Fruit fly (Drosophila melanogaster) whole organism, embryonic: ENCODE results near the gene CG34039.

Experiments used
- Atf-2 ChIP-seq: fragments of 200-800 bp; sonication (Bioruptor generic); optimal IDR thresholded peaks from 2 replicates; lab custom pipeline; 2016; ENCODE audit warnings: missing biosample characterization, missing genetic modification characterization
- B-H2 ChIP-seq: fragments of 200-800 bp; sonication (Bioruptor generic); optimal IDR thresholded peaks from 2 replicates; lab custom pipeline; 2018; ENCODE audit warnings: missing biosample characterization, mild to moderate bottlenecking, missing genetic modification characterization
- C15 ChIP-seq: fragments of 200-800 bp; sonication (Bioruptor generic); IDR thresholded peaks from 3 replicates; pipeline ENCODE4 v1.3.6; 2022; ENCODE audit warnings: missing biosample characterization, missing genetic modification characterization
- CG10274 ChIP-seq: fragments of 200-800 bp; sonication (Bioruptor generic); optimal IDR thresholded peaks from 3 replicates; lab custom pipeline; 2017; ENCODE audit warnings: missing biosample characterization, mild to moderate bottlenecking, missing genetic modification characterization
- CG10543 ChIP-seq: fragments of 200-800 bp; sonication (Bioruptor generic); optimal IDR thresholded peaks from 3 replicates; lab custom pipeline; 2017; ENCODE audit warnings: missing biosample characterization, mild to moderate bottlenecking, missing genetic modification characterization, moderate library complexity
- CG1233 ChIP-seq: fragments of 200-800 bp; sonication (Bioruptor generic); optimal IDR thresholded peaks from 4 replicates; lab custom pipeline; 2018; ENCODE audit warnings: missing biosample characterization, mild to moderate bottlenecking, missing genetic modification characterization
- CG14667 ChIP-seq: fragments of 200-800 bp; sonication (Bioruptor generic); IDR thresholded peaks from 2 replicates; pipeline ENCODE4 v1.3.6; 2022; ENCODE audit warnings: missing biosample characterization, missing genetic modification characterization
- CG14965 ChIP-seq: fragments of 200-800 bp; sonication (Bioruptor generic); optimal IDR thresholded peaks from 2 replicates; lab custom pipeline; 2016; ENCODE audit warnings: missing biosample characterization, missing genetic modification characterization, borderline replicate concordance
- CG15073 ChIP-seq: fragments of 200-800 bp; sonication (Bioruptor generic); optimal IDR thresholded peaks from 2 replicates; lab custom pipeline; 2016; ENCODE audit warnings: missing biosample characterization, missing genetic modification characterization
- CG17612 ChIP-seq: fragments of 200-800 bp; sonication (Bioruptor generic); IDR thresholded peaks from 2 replicates; pipeline ENCODE4 v1.3.6; 2022; ENCODE audit warnings: missing biosample characterization, missing genetic modification characterization
- CG17829 ChIP-seq: fragments of 200-800 bp; optimal IDR thresholded peaks from 2 replicates; lab custom pipeline; 2019; ENCODE audit warnings: missing biosample characterization, mild to moderate bottlenecking, missing genetic modification characterization, moderate library complexity
- CG18476 ChIP-seq: fragments of 200-800 bp; sonication (Bioruptor generic); optimal IDR thresholded peaks from 2 replicates; lab custom pipeline; 2016; ENCODE audit warnings: missing biosample characterization, mild to moderate bottlenecking, missing genetic modification characterization
- CG2129 ChIP-seq: fragments of 200-800 bp; sonication (Bioruptor generic); IDR thresholded peaks from 2 replicates; pipeline ENCODE4 v1.3.6; 2022; ENCODE audit warnings: missing biosample characterization, missing genetic modification characterization; ENCODE audit not compliant: partially characterized antibody
- CG2199 ChIP-seq: fragments of 200-800 bp; sonication (Bioruptor generic); IDR thresholded peaks from 3 replicates; pipeline ENCODE4 v1.3.6; 2022; ENCODE audit warnings: missing biosample characterization, missing genetic modification characterization
- CG2678 ChIP-seq: fragments of 200-800 bp; sonication (Bioruptor generic); optimal IDR thresholded peaks from 3 replicates; lab custom pipeline; 2019; ENCODE audit warnings: missing biosample characterization, mild to moderate bottlenecking, missing genetic modification characterization, moderate library complexity
- CG30020 ChIP-seq: fragments of 200-800 bp; optimal IDR thresholded peaks from 2 replicates; lab custom pipeline; 2019; ENCODE audit warnings: missing biosample characterization, mild to moderate bottlenecking, missing genetic modification characterization, moderate library complexity
- CG31365 ChIP-seq: fragments of 200-800 bp; sonication (Bioruptor generic); optimal IDR thresholded peaks from 2 replicates; lab custom pipeline; 2018; ENCODE audit warnings: missing biosample characterization, mild to moderate bottlenecking, missing genetic modification characterization
- CG31388 ChIP-seq: fragments of 200-800 bp; sonication (Bioruptor generic); optimal IDR thresholded peaks from 2 replicates; lab custom pipeline; 2016; ENCODE audit warnings: missing biosample characterization, missing genetic modification characterization
- CG32772 ChIP-seq: fragments of 200-800 bp; sonication (Bioruptor generic); IDR thresholded peaks from 2 replicates; pipeline ENCODE4 v1.3.6; 2022; ENCODE audit warnings: missing biosample characterization, missing genetic modification characterization
- CG5245 ChIP-seq: fragments of 200-800 bp; sonication (Bioruptor generic); optimal IDR thresholded peaks from 3 replicates; lab custom pipeline; 2016; ENCODE audit warnings: missing biosample characterization, missing genetic modification characterization
- CG9437 ChIP-seq: fragments of 200-800 bp; sonication (Bioruptor generic); optimal IDR thresholded peaks from 2 replicates; lab custom pipeline; 2018; ENCODE audit warnings: missing biosample characterization, mild to moderate bottlenecking, missing genetic modification characterization
- Dbx ChIP-seq: fragments of 200-800 bp; sonication (Bioruptor generic); IDR thresholded peaks from 3 replicates; pipeline ENCODE4 v1.3.6; 2022; ENCODE audit warnings: missing biosample characterization, missing genetic modification characterization
- Dek ChIP-seq: fragments of 200-800 bp; sonication (Bioruptor generic); optimal IDR thresholded peaks from 3 replicates; lab custom pipeline; 2019; ENCODE audit warnings: missing biosample characterization, mild to moderate bottlenecking, missing genetic modification characterization, moderate library complexity
- HLH4C ChIP-seq: fragments of 200-800 bp; sonication (Bioruptor generic); IDR thresholded peaks from 3 replicates; pipeline ENCODE4 v1.3.6; 2022; ENCODE audit warnings: missing biosample characterization, missing genetic modification characterization; ENCODE audit not compliant: partially characterized antibody
- Hr78 ChIP-seq, 2 experiments: fragments of 200-800 bp in 1 of 2; fragments of >200 bp in 1 of 2; sonication (Bioruptor generic) in 1 of 2; optimal IDR thresholded peaks; 2 replicates each; lab custom pipeline; 2017 to 2019; ENCODE audit warnings: missing biosample characterization in 2 of 2, missing genetic modification characterization in 2 of 2, mild to moderate bottlenecking in 1 of 2, moderate library complexity in 1 of 2
- Kr ChIP-seq: fragments of 200-800 bp; sonication (Bioruptor generic); optimal IDR thresholded peaks from 2 replicates; lab custom pipeline; 2017; ENCODE audit warnings: missing biosample characterization, mild to moderate bottlenecking, missing genetic modification characterization
- Optix ChIP-seq: fragments of 200-800 bp; sonication (Bioruptor generic); IDR thresholded peaks from 3 replicates; pipeline ENCODE4 v1.3.6; 2022; ENCODE audit warnings: missing biosample characterization, missing genetic modification characterization
- Spps ChIP-seq: fragments of 200-800 bp; sonication (Bioruptor generic); optimal IDR thresholded peaks from 2 replicates; lab custom pipeline; 2018; ENCODE audit warnings: missing biosample characterization, mild to moderate bottlenecking, missing genetic modification characterization
- Taf1 ChIP-seq: fragments of 200-800 bp; sonication (Bioruptor generic); IDR thresholded peaks from 2 replicates; pipeline ENCODE4 v1.3.6; 2022; ENCODE audit warnings: missing biosample characterization, missing genetic modification characterization
- chinmo ChIP-seq: fragments of 200-800 bp; sonication (Bioruptor generic); IDR thresholded peaks from 4 replicates; pipeline ENCODE4 v1.3.6; 2022; ENCODE audit warnings: missing biosample characterization, missing genetic modification characterization; ENCODE audit not compliant: partially characterized antibody
- crol ChIP-seq: fragments of 200-800 bp; sonication (Bioruptor generic); IDR thresholded peaks from 2 replicates; pipeline ENCODE4 v1.3.6; 2022; ENCODE audit warnings: missing biosample characterization, missing genetic modification characterization
- fd102C ChIP-seq: fragments of 200-800 bp; sonication (Bioruptor generic); optimal IDR thresholded peaks from 2 replicates; lab custom pipeline; 2018; ENCODE audit warnings: missing biosample characterization, mild to moderate bottlenecking, missing genetic modification characterization, moderate library complexity
- gsb ChIP-seq: fragments of 200-800 bp; sonication (Bioruptor generic); IDR thresholded peaks from 2 replicates; pipeline ENCODE4 v1.3.6; 2022; ENCODE audit warnings: missing biosample characterization, missing genetic modification characterization
- hb ChIP-seq: fragments of 200-800 bp; sonication (Bioruptor generic); IDR thresholded peaks from 3 replicates; pipeline ENCODE4 v1.3.6; 2022; ENCODE audit warnings: missing biosample characterization, missing genetic modification characterization; ENCODE audit not compliant: partially characterized antibody
- inv ChIP-seq: fragments of 200-800 bp; sonication (Bioruptor generic); IDR thresholded peaks from 2 replicates; pipeline ENCODE4 v1.3.6; 2022; ENCODE audit warnings: missing biosample characterization, missing genetic modification characterization; ENCODE audit not compliant: partially characterized antibody
- jumu ChIP-seq: fragments of 200-800 bp; sonication (Bioruptor generic); optimal IDR thresholded peaks from 3 replicates; lab custom pipeline; 2016; ENCODE audit warnings: missing biosample characterization, missing genetic modification characterization
- lmd ChIP-seq: fragments of 200-800 bp; sonication (Bioruptor generic); IDR thresholded peaks from 2 replicates; pipeline ENCODE4 v1.3.6; 2022; ENCODE audit warnings: missing biosample characterization, missing genetic modification characterization
- peb ChIP-seq: fragments of 200-800 bp; sonication (Bioruptor generic); IDR thresholded peaks from 2 replicates; pipeline ENCODE4 v1.3.6; 2022; ENCODE audit warnings: missing biosample characterization, missing genetic modification characterization
- salm ChIP-seq: fragments of 200-800 bp; sonication (Bioruptor generic); optimal IDR thresholded peaks from 2 replicates; lab custom pipeline; 2018; ENCODE audit warnings: missing biosample characterization, mild to moderate bottlenecking, missing genetic modification characterization
- scrt ChIP-seq: fragments of 200-800 bp; sonication (Bioruptor generic); optimal IDR thresholded peaks from 2 replicates; lab custom pipeline; 2018; ENCODE audit warnings: missing biosample characterization, mild to moderate bottlenecking, missing genetic modification characterization, moderate library complexity
- sisA ChIP-seq: fragments of 200-800 bp; sonication (Bioruptor generic); IDR thresholded peaks from 2 replicates; pipeline ENCODE4 v1.3.6; 2022; ENCODE audit warnings: missing biosample characterization, missing genetic modification characterization
- stc ChIP-seq: fragments of 200-800 bp; sonication (Bioruptor generic); IDR thresholded peaks from 2 replicates; pipeline ENCODE4 v1.3.6; 2022; ENCODE audit warnings: missing biosample characterization, missing genetic modification characterization
- tgo ChIP-seq: fragments of 200-800 bp; sonication (Bioruptor generic); IDR thresholded peaks from 3 replicates; pipeline ENCODE4 v1.3.6; 2022; ENCODE audit warnings: missing biosample characterization, missing genetic modification characterization
- tna ChIP-seq: fragments of 200-800 bp; sonication (Bioruptor generic); IDR thresholded peaks from 2 replicates; pipeline ENCODE4 v1.3.6; 2022; ENCODE audit warnings: missing biosample characterization, missing genetic modification characterization; ENCODE audit not compliant: partially characterized antibody
- trem ChIP-seq: fragments of 200-800 bp; optimal IDR thresholded peaks from 3 replicates; lab custom pipeline; 2019; ENCODE audit warnings: missing biosample characterization, mild to moderate bottlenecking, missing genetic modification characterization, moderate library complexity
- unc-4 ChIP-seq: fragments of 200-800 bp; sonication (Bioruptor generic); IDR thresholded peaks from 2 replicates; pipeline ENCODE4 v1.3.6; 2022; ENCODE audit warnings: missing biosample characterization, missing genetic modification characterization; ENCODE audit not compliant: partially characterized antibody
- usp ChIP-seq: fragments of >200 bp; optimal IDR thresholded peaks from 2 replicates; lab custom pipeline; 2017; ENCODE audit warnings: missing biosample characterization, missing genetic modification characterization
- z ChIP-seq: fragments of 200-800 bp; sonication (Bioruptor generic); IDR thresholded peaks from 3 replicates; pipeline ENCODE4 v1.3.6; 2022; ENCODE audit warnings: missing biosample characterization, missing genetic modification characterization
- zfh1 ChIP-seq: fragments of 200-800 bp; sonication (Bioruptor generic); IDR thresholded peaks from 3 replicates; pipeline ENCODE4 v1.3.6; 2022; ENCODE audit warnings: missing biosample characterization, missing genetic modification characterization

CG34039 gene

dm6 chr3L:14550839-14551415 is 8.9 kb upstream of the CG34039 start, which contains the start of gene Gbs-70E (continued):
- TF ChIP-seq tna (GFP tag; lab: Robert Waterston, UW) (peak; percentile 53; the same call in 1 of the 2 replicates), HLH4C (GFP tag; lab: Robert Waterston, UW) (peak; percentile 52; the same call in 2 of the 3 replicates), scrt (GFP tag; lab: Kevin White, UChicago) (peak; percentile 86), sisA (peak; percentile 87), Kr (peak; percentile 84), CG18476 (GFP tag; lab: Kevin White, UChicago) (peak; percentile 74), B-H2 (GFP tag; lab: Kevin White, UChicago) (peak; percentile 81), CG10274 (GFP tag; lab: Kevin White, UChicago) (peak; percentile 71), CG17829 (tag; lab: Kevin White, UChicago) (peak; percentile 94), CG14667 (peak; percentile 84; the same call in 1 of the 2 replicates), CG14965 (GFP tag; lab: Kevin White, UChicago) (peak; percentile 26), CG2129 (GFP tag; lab: Robert Waterston, UW) (no peak), CG17612 (GFP tag; lab: Robert Waterston, UW) (peak; percentile 66), CG9437 (GFP tag; lab: Kevin White, UChicago) (peak; percentile 86), gsb (GFP tag; lab: Robert Waterston, UW) (peak; percentile 80), fd102C (GFP tag; lab: Kevin White, UChicago) (peak; percentile 39), Hr78 (GFP tag; optimal IDR thresholded peaks at IDR 0.05; lab: Kevin White, UChicago) (peak in 1 of 2 experiments; percentile 81), C15 (GFP tag; lab: Robert Waterston, UW) (peak; percentile 78; the same call in 1 of the 3 replicates), usp (GFP tag; lab: Kevin White, UChicago) (no peak), CG2678 (tag; lab: Kevin White, UChicago) (peak; percentile 95), hb (GFP tag; lab: Robert Waterston, UW) (no peak), Taf1 (GFP tag; lab: Robert Waterston, UW) (peak; percentile 85), peb (GFP tag; lab: Robert Waterston, UW) (peak; percentile 86), CG31388 (GFP tag; lab: Kevin White, UChicago) (peak; percentile 48), jumu (peak; percentile 88), salm (peak; percentile 93), Spps (peak; percentile 89), inv (GFP tag; lab: Robert Waterston, UW) (no peak), chinmo (GFP tag; lab: Robert Waterston, UW) (peak; percentile 92), Optix (no peak), trem (tag; lab: Kevin White, UChicago) (peak; percentile 89), z (GFP tag; lab: Robert Waterston, UW) (peak; percentile 76; the same call in 2 of the 3 replicates), CG30020 (tag; lab: Kevin White, UChicago) (peak; percentile 69), CG1233 (GFP tag; lab: Kevin White, UChicago) (peak; percentile 91), stc (GFP tag; lab: Robert Waterston, UW) (peak; percentile 94), zfh1 (GFP tag; lab: Robert Waterston, UW) (peak; percentile 91), Dbx (GFP tag; lab: Robert Waterston, UW) (peak; percentile 73), CG32772 (peak; percentile 83), tgo (GFP tag; lab: Robert Waterston, UW) (peak; percentile 94), crol (GFP tag; lab: Robert Waterston, UW) (peak; percentile 34; the same call in 1 of the 2 replicates), CG10543 (GFP tag; lab: Kevin White, UChicago) (peak; percentile 94), CG5245 (GFP tag; lab: Kevin White, UChicago) (peak; percentile 79), CG15073 (GFP tag; lab: Kevin White, UChicago) (peak; percentile 53), Atf-2 (GFP tag; lab: Kevin White, UChicago) (peak; percentile 91), CG2199 (GFP tag; lab: Robert Waterston, UW) (peak; percentile 93), CG31365 (peak; percentile 82), unc-4 (no peak), Dek (tag; lab: Kevin White, UChicago) (peak; percentile 88), lmd (GFP tag; lab: Robert Waterston, UW) (peak; percentile 91)
